Worm (Caenorhabditis elegans): ENCODE results near the gene usp-46.
A peak's percentile ranks its signal among the peaks of the same experiment; 100 is the strongest.

Gene usp-46

DNA sequence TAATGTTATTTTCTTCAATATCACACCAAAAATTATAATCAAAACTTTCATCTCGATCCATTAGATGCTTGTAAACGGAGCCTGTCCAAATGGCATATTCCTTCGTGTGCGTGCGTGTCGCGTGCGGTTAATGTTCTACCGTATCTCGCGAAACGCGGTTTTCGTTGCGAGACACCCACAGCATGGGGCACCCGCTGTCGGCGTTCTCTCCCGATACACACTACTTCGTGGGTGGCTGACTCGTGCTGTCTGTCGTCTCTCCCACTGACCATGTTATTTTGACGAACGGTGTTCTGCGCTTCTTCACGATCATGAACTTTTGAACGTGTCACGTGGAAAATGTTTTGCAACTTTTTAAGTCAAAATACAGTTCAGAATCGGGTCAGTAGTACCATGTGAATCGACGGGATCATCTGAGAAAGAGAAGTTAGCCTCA is 10.9 kb upstream of the usp-46 start (continued):
- TF ChIP-seq ama-1 (optimal IDR thresholded peaks at IDR 0.05) (peak; percentile 95), nhr-129 (tag; optimal IDR thresholded peaks at IDR 0.05) (peak; percentile 98), lsy-2 (tag; optimal IDR thresholded peaks at IDR 0.05) (peak; percentile 99 to 100), dmd-4 (tag; optimal IDR thresholded peaks at IDR 0.05) (no peak), lin-11 (tag; optimal IDR thresholded peaks at IDR 0.05) (peak; percentile 98), Y55F3AM.14 (GFP tag; optimal IDR thresholded peaks at IDR 0.05) (peak; percentile 99), crh-2 (tag; optimal IDR thresholded peaks at IDR 0.05) (peak; percentile 99), C34F6.9 (tag; optimal IDR thresholded peaks at IDR 0.05) (peak; percentile 100), alr-1 (tag; optimal IDR thresholded peaks at IDR 0.05) (no peak), mbf-1 (tag; optimal IDR thresholded peaks at IDR 0.05) (no peak), snpc-4 (tag; optimal IDR thresholded peaks at IDR 0.05) (peak; percentile 86), unc-55 (GFP tag; optimal IDR thresholded peaks at IDR 0.05) (peak; percentile 96), nhr-23 (tag; optimal IDR thresholded peaks at IDR 0.05) (no peak), nhr-21 (tag; optimal IDR thresholded peaks at IDR 0.05) (peak; percentile 98), elt-1 (tag; optimal IDR thresholded peaks at IDR 0.05) (peak; percentile 57), nhr-10 (tag; optimal IDR thresholded peaks at IDR 0.05) (peak; percentile 90), lin-39 (tag; optimal IDR thresholded peaks at IDR 0.05) (no peak), nhr-6 (tag; optimal IDR thresholded peaks at IDR 0.05) (peak; percentile 94), ztf-1 (GFP tag; conservative IDR thresholded peaks at IDR 0.05) (0 out of 2 replicates have a peak, but pooled peaks have one; percentile 45), zag-1 (tag; optimal IDR thresholded peaks at IDR 0.05) (peak; percentile 94), R02D3.7 (tag; optimal IDR thresholded peaks at IDR 0.05) (peak; percentile 59), nhr-25 (tag; optimal IDR thresholded peaks at IDR 0.05) (peak; percentile 98), mdl-1 (tag; optimal IDR thresholded peaks at IDR 0.05) (peak; percentile 97 to 99)

DNA sequence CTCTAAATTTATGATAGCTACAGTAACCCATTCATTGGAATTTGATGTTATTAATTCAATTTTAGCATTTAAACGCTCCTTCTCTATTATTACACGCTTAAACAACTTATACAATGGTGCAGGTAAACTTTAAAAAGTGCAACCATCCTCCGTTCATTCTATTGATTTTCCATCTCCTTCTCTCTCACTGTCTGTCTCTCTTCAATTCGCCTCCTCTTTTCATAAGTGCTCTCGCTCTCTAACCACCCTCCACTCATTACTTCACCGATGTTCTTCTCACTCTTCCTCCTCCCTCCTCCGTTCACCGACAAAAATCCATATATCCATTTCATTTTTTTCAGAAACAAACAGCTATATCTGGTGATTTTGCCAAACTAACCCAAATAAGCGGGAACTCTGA is 10.2 kb upstream of the usp-46 start, which contains the start of gene cbp-1:
Gene cbp-1 (plus strand): TSS at position 335 of the 400 bp plus-strand sequence.
- TF ChIP-seq ama-1 (optimal IDR thresholded peaks at IDR 0.05) (no peak), nhr-25 (tag; optimal IDR thresholded peaks at IDR 0.05) (peak; percentile 29), ceh-82 (tag; optimal IDR thresholded peaks at IDR 0.05) (no peak), nhr-6 (tag; optimal IDR thresholded peaks at IDR 0.05) (peak; percentile 14), crh-2 (tag; optimal IDR thresholded peaks at IDR 0.05) (peak; percentile 67), nhr-77 (tag; optimal IDR thresholded peaks at IDR 0.05) (no peak), snpc-4 (tag; optimal IDR thresholded peaks at IDR 0.05) (peak; percentile 17), F13H6.1 (tag; optimal IDR thresholded peaks at IDR 0.05) (peak; percentile 22), fos-1 (tag; optimal IDR thresholded peaks at IDR 0.05) (peak; percentile 15), lsy-2 (tag; optimal IDR thresholded peaks at IDR 0.05) (peak; percentile 49 to 78), sma-9 (GFP tag; optimal IDR thresholded peaks at IDR 0.05) (peak; percentile 67), sma-9 (tag; optimal IDR thresholded peaks at IDR 0.05) (no peak), C34F6.9 (tag; optimal IDR thresholded peaks at IDR 0.05) (peak; percentile 68), nhr-129 (tag; optimal IDR thresholded peaks at IDR 0.05) (peak; percentile 53), unc-55 (GFP tag; optimal IDR thresholded peaks at IDR 0.05) (peak; percentile 52)

DNA sequence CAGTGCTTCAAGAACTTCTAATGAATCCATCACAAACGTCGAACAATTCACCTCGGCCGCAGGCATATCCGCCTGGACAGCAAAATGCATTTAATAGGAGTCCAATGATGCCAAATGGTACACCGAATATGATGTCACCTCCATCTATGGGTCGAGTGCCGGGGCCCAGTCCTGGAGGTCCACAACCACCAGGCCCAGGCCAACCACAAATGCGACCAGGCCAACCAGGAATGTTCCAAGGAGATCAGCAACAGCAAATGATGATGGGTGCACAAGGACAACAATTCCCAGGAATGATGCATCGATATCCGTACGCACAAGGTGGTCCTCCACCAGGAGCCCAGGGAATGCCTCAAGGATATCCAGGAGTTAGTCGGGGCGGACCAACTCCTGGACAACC is 9.3 kb upstream of the usp-46 start:
- no peak for TF ChIP-seq nhr-77 (tag; optimal IDR thresholded peaks at IDR 0.05)
- no peak for TF ChIP-seq lin-13 (GFP tag; optimal IDR thresholded peaks at IDR 0.05)
- no peak for TF ChIP-seq nhr-6 (tag; optimal IDR thresholded peaks at IDR 0.05)
- TF ChIP-seq fos-1 (tag; optimal IDR thresholded peaks at IDR 0.05), result no peak
- no peak for TF ChIP-seq mdl-1 (tag; optimal IDR thresholded peaks at IDR 0.05)
- TF ChIP-seq dmd-4 (tag; optimal IDR thresholded peaks at IDR 0.05), result no peak
- TF ChIP-seq skn-1 (tag; optimal IDR thresholded peaks at IDR 0.05), result no peak
- no peak for TF ChIP-seq ztf-1 (GFP tag; conservative IDR thresholded peaks at IDR 0.05)
- TF ChIP-seq nhr-237 (tag; optimal IDR thresholded peaks at IDR 0.05), result no peak
- no peak for TF ChIP-seq F13H6.1 (tag; optimal IDR thresholded peaks at IDR 0.05)
- TF ChIP-seq nhr-23 (tag; optimal IDR thresholded peaks at IDR 0.05), result no peak
- no peak for TF ChIP-seq aly-2 (tag; optimal IDR thresholded peaks at IDR 0.05)
- TF ChIP-seq ZK546.5 (tag; optimal IDR thresholded peaks at IDR 0.05), result no peak
- TF ChIP-seq R02D3.7 (tag; optimal IDR thresholded peaks at IDR 0.05), result no peak
- no peak for TF ChIP-seq unc-39 (tag; optimal IDR thresholded peaks at IDR 0.05)
- TF ChIP-seq sma-9 (GFP tag; optimal IDR thresholded peaks at IDR 0.05), result no peak
- no peak for TF ChIP-seq sma-9 (tag; optimal IDR thresholded peaks at IDR 0.05)
- TF ChIP-seq nhr-12 (tag; optimal IDR thresholded peaks at IDR 0.05), result no peak
- TF ChIP-seq snpc-4 (tag; optimal IDR thresholded peaks at IDR 0.05), result no peak
- no peak for TF ChIP-seq nhr-10 (tag; optimal IDR thresholded peaks at IDR 0.05)

DNA sequence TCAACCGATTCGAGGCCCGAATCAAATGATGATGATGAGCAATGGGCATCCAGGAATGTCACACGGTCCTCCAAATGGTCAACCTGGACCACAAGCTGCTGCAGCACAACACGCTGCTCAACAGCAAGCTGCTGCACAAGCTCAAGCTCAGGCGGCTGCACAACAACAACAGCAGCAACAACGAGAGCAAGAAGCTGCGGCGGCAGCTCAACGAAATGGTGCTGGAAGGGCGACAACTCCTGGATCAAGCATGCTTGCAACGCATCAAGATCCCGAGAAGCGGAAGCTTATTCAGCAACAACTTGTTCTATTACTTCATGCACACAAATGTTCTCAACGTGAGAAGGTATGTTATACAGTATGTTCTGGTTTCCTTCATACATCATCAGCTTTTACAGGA is 8.4 kb upstream of the usp-46 start:
- TF ChIP-seq ceh-16 (tag; optimal IDR thresholded peaks at IDR 0.05), result no peak
- TF ChIP-seq egl-27 (tag; optimal IDR thresholded peaks at IDR 0.05), result no peak
- no peak for TF ChIP-seq nhr-11 (tag; optimal IDR thresholded peaks at IDR 0.05)
- no peak for TF ChIP-seq crh-2 (tag; optimal IDR thresholded peaks at IDR 0.05)
- no peak for TF ChIP-seq nhr-237 (tag; optimal IDR thresholded peaks at IDR 0.05)
- no peak for TF ChIP-seq lin-39 (tag; optimal IDR thresholded peaks at IDR 0.05)
- TF ChIP-seq fos-1 (tag; optimal IDR thresholded peaks at IDR 0.05), result no peak
- TF ChIP-seq nhr-21 (tag; optimal IDR thresholded peaks at IDR 0.05), result no peak
- TF ChIP-seq elt-1 (tag; optimal IDR thresholded peaks at IDR 0.05), result no peak
- TF ChIP-seq ztf-4 (tag; optimal IDR thresholded peaks at IDR 0.05), result no peak
- TF ChIP-seq F13H6.1 (tag; optimal IDR thresholded peaks at IDR 0.05), result no peak
- no peak for TF ChIP-seq dmd-4 (tag; optimal IDR thresholded peaks at IDR 0.05)
- no peak for TF ChIP-seq lin-13 (GFP tag; optimal IDR thresholded peaks at IDR 0.05)

All from whole organism, L2 larva.